Fruit fly (Drosophila melanogaster): ENCODE measurements around the gene dan.

Gene dan

DNA sequence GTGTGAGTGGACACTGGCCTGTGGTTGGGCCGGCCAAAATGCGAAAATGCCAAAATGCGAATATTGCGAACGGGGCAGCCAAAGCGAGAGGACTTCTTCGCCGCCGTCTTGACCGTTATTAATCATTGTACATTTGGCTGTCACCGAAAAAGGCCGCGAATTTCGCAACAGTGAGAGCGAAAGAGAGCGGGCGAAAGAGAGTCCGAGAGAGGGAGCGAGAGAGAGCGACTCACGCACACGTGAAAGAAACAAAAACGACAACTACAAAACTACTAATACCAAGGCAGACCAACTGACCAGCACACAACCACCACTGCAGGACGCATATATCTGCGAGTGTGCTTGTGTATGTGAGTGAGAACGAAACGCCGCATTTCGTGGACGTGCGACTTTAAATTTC, 357 bp downstream of the dan start (continued):
- TF ChIP-seq D (optimal IDR thresholded peaks at IDR 0.05) = peak; percentile 66
- no peak for TF ChIP-seq D (GFP tag; optimal IDR thresholded peaks at IDR 0.05)
- no peak for TF ChIP-seq chm (GFP tag; IDR thresholded peaks at IDR 0.05)
- TF ChIP-seq mld (GFP tag; IDR thresholded peaks at IDR 0.05; ENCODE audit: partially characterized antibody) = no peak
- no peak for TF ChIP-seq YL-1 (GFP tag; optimal IDR thresholded peaks at IDR 0.05)
- no peak for TF ChIP-seq bsh (GFP tag; optimal IDR thresholded peaks at IDR 0.05)
- TF ChIP-seq gcm (GFP tag; optimal IDR thresholded peaks at IDR 0.05) = no peak
- no peak for TF ChIP-seq corto (GFP tag; optimal IDR thresholded peaks at IDR 0.05)
- no peak for TF ChIP-seq sc (optimal IDR thresholded peaks at IDR 0.05)
- TF ChIP-seq sc (GFP tag; optimal IDR thresholded peaks at IDR 0.05) = no peak
- no peak for TF ChIP-seq Tbp (GFP tag; optimal IDR thresholded peaks at IDR 0.05)
- no peak for TF ChIP-seq Lpt (GFP tag; optimal IDR thresholded peaks at IDR 0.05)
- no peak for TF ChIP-seq GATAe (GFP tag; conservative IDR thresholded peaks at IDR 0.05)
- no peak for TF ChIP-seq Elba2 (GFP tag; optimal IDR thresholded peaks at IDR 0.05)
- TF ChIP-seq seq (GFP tag; IDR thresholded peaks at IDR 0.05) = 0 out of 2 replicates have a peak, but pooled peaks have one; percentile 12
- TF ChIP-seq CG14860 (GFP tag; IDR thresholded peaks at IDR 0.05; ENCODE audit: partially characterized antibody) = no peak
- TF ChIP-seq Nf-YC (tag; optimal IDR thresholded peaks at IDR 0.05) = peak; percentile 36
- TF ChIP-seq ro (GFP tag; IDR thresholded peaks at IDR 0.05) = no peak
- TF ChIP-seq dmrt99B (tag; optimal IDR thresholded peaks at IDR 0.05) = no peak
- TF ChIP-seq grau (tag; optimal IDR thresholded peaks at IDR 0.05) = no peak
- TF ChIP-seq PHDP (tag; optimal IDR thresholded peaks at IDR 0.05) = no peak
- peak; percentile 69; the same call in 1 of the 3 replicates for TF ChIP-seq z (GFP tag; IDR thresholded peaks at IDR 0.05)
- no peak for TF ChIP-seq stc (GFP tag; IDR thresholded peaks at IDR 0.05)
- TF ChIP-seq CG30431 (GFP tag; optimal IDR thresholded peaks at IDR 0.05) = no peak
- no peak for TF ChIP-seq gt (GFP tag; IDR thresholded peaks at IDR 0.05)
- TF ChIP-seq fd96Cb (tag; optimal IDR thresholded peaks at IDR 0.05) = no peak
- no peak for TF ChIP-seq Optix (GFP tag; IDR thresholded peaks at IDR 0.05)
- no peak for TF ChIP-seq dm (GFP tag; optimal IDR thresholded peaks at IDR 0.05)
- TF ChIP-seq disco-r (GFP tag; optimal IDR thresholded peaks at IDR 0.05) = no peak
- TF ChIP-seq CG15479 (GFP tag; optimal IDR thresholded peaks at IDR 0.05) = peak; percentile 46
- TF ChIP-seq odd (GFP tag; optimal IDR thresholded peaks at IDR 0.05) = no peak
- no peak for TF ChIP-seq CG4282 (GFP tag; optimal IDR thresholded peaks at IDR 0.05)
- TF ChIP-seq ems (GFP tag; optimal IDR thresholded peaks at IDR 0.05) = no peak
- TF ChIP-seq sens-2 (GFP tag; IDR thresholded peaks at IDR 0.05) = no peak
- TF ChIP-seq tna (GFP tag; IDR thresholded peaks at IDR 0.05; ENCODE audit: partially characterized antibody) = no peak
- no peak for TF ChIP-seq wek (GFP tag; optimal IDR thresholded peaks at IDR 0.05)
- no peak for TF ChIP-seq unpg (GFP tag; optimal IDR thresholded peaks at IDR 0.05)
- no peak for TF ChIP-seq Opbp (GFP tag; IDR thresholded peaks at IDR 0.05; ENCODE audit: partially characterized antibody)
- TF ChIP-seq CG3163 (GFP tag; optimal IDR thresholded peaks at IDR 0.05) = peak; percentile 38
- no peak for TF ChIP-seq cas (GFP tag; IDR thresholded peaks at IDR 0.05)
- no peak for TF ChIP-seq danr (GFP tag; IDR thresholded peaks at IDR 0.05)
- TF ChIP-seq H15 (GFP tag; IDR thresholded peaks at IDR 0.05) = no peak
- no peak for TF ChIP-seq nom (GFP tag; optimal IDR thresholded peaks at IDR 0.05)
- TF ChIP-seq CG1529 (GFP tag; optimal IDR thresholded peaks at IDR 0.05) = no peak
- no peak for TF ChIP-seq CG16815 (GFP tag; optimal IDR thresholded peaks at IDR 0.05)
- no peak for TF ChIP-seq gsb (GFP tag; IDR thresholded peaks at IDR 0.05)
- no peak for TF ChIP-seq CG5245 (GFP tag; optimal IDR thresholded peaks at IDR 0.05)
- no peak for TF ChIP-seq CG2120 (GFP tag; optimal IDR thresholded peaks at IDR 0.05)
- no peak for TF ChIP-seq esg (GFP tag; conservative IDR thresholded peaks at IDR 0.05)
- peak; percentile 86 for TF ChIP-seq cg (GFP tag; optimal IDR thresholded peaks at IDR 0.05)
- TF ChIP-seq Spps (tag; optimal IDR thresholded peaks at IDR 0.05) = no peak
- peak; percentile 95 for TF ChIP-seq pros (GFP tag; optimal IDR thresholded peaks at IDR 0.05)
- TF ChIP-seq Dfd (GFP tag; optimal IDR thresholded peaks at IDR 0.05) = peak in 1 of 2 experiments; percentile 22

Data from whole organism, embryonic.